Worm (Caenorhabditis elegans) whole organism, L1 larva: ENCODE results near the gene Y42G9A.1.
A peak's percentile ranks its signal among the peaks of the same experiment; 100 is the strongest.

Experiments used
- dpl-1 ChIP-seq, 3 experiments: fragments of 150-350 bp in 2 of 3; sonication (generic microtip) in 1 of 3; optimal IDR thresholded peaks; 2 replicates each; lab custom pipeline; 2014 to 2017; ENCODE audit warnings: missing biosample characterization in 3 of 3, missing genetic modification characterization in 3 of 3, missing genetic modification reagents in 3 of 3
- fos-1 ChIP-seq: fragments of 150-350 bp; optimal IDR thresholded peaks from 2 replicates; lab custom pipeline; 2014; ENCODE audit warnings: missing biosample characterization, missing genetic modification characterization
- nhr-237 ChIP-seq: fragments of 150-350 bp; optimal IDR thresholded peaks from 2 replicates; lab custom pipeline; 2014; ENCODE audit warnings: missing biosample characterization, missing genetic modification characterization
- nhr-77 ChIP-seq: fragments of 150-350 bp; optimal IDR thresholded peaks from 2 replicates; lab custom pipeline; 2014; ENCODE audit warnings: missing biosample characterization, missing genetic modification characterization
- skn-1 ChIP-seq: fragments of 150-350 bp; optimal IDR thresholded peaks from 2 replicates; lab custom pipeline; 2014; ENCODE audit warnings: missing biosample characterization, missing genetic modification characterization
- unc-62 ChIP-seq: fragments of 150-350 bp; optimal IDR thresholded peaks from 2 replicates; lab custom pipeline; 2014; ENCODE audit warnings: missing biosample characterization, missing genetic modification reagents, missing genetic modification characterization
- xbp-1 ChIP-seq: sonication (generic microtip); optimal IDR thresholded peaks from 2 replicates; lab custom pipeline; 2016; ENCODE audit warnings: missing genetic modification characterization, missing compliant biosample characterization

- TF ChIP-seq fos-1 (tag; lab: Kevin White, UChicago) = no peak
- no peak for TF ChIP-seq unc-62
- no peak for TF ChIP-seq nhr-77 (tag; lab: Kevin White, UChicago)
- TF ChIP-seq dpl-1 (GFP tag; optimal IDR thresholded peaks at IDR 0.05; lab: Kevin White, UChicago) = peak in 1 of 3 experiments; percentile 12
- TF ChIP-seq nhr-237 (tag; lab: Kevin White, UChicago) = no peak
- TF ChIP-seq skn-1 (tag; lab: Kevin White, UChicago) = no peak
- TF ChIP-seq xbp-1 (tag; lab: Kevin White, UChicago) = no peak
Measured at ce11 chrIII:6145309-6145708, 4.5 kb upstream of the Y42G9A.1 start.
